Worm (Caenorhabditis elegans): ENCODE data around the gene F38B7.10.

DNA sequence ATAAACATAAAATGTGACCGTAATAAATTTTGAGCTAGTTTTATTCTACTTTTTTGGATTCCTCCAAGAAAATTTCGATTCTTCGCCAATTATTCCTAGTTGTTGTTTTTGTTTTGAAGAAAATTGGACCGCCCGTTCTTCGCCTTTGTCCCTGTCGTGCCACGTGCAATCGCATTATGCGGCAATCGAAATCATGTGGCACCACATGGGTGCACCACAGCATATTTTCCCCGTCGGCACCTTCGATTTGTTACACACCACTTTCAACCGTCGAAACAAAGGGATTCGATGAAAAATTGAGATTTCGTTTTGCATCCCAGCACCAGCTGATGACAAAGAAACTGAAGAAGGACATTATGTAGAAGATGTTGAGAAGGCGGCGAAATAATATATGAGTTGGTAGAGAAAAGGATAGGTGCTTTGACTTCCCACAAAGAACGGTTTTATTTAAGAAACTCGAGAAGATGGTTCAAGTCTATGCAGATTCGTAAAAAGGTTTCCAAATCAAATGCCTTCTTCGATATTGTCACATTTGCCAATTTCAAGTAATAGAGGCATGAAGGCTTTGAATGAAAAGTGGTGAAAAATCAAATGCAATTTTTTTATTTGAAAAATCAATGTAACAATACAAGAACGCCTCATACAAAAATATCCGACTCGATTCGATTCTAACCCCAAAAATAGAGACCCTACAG is 16.5 kb upstream of the F38B7.10 start:
- no peak for TF ChIP-seq npax-4 (tag; optimal IDR thresholded peaks at IDR 0.05)
- TF ChIP-seq F13H6.1 (tag; optimal IDR thresholded peaks at IDR 0.05): no peak
- no peak for TF ChIP-seq rnt-1 (tag; optimal IDR thresholded peaks at IDR 0.05)
- TF ChIP-seq nhr-11 (tag; optimal IDR thresholded peaks at IDR 0.05): no peak
- TF ChIP-seq eyg-1 (tag; optimal IDR thresholded peaks at IDR 0.05): no peak
- TF ChIP-seq dve-1 (tag; optimal IDR thresholded peaks at IDR 0.05): no peak
- no peak for TF ChIP-seq hlh-6 (tag; optimal IDR thresholded peaks at IDR 0.05)
- TF ChIP-seq C08G9.2 (tag; optimal IDR thresholded peaks at IDR 0.05): no peak
- no peak for TF ChIP-seq ceh-19 (GFP tag; optimal IDR thresholded peaks at IDR 0.05)
- no peak for TF ChIP-seq odd-2 (tag; optimal IDR thresholded peaks at IDR 0.05)
- no peak for TF ChIP-seq fkh-10 (GFP tag; optimal IDR thresholded peaks at IDR 0.05)
- TF ChIP-seq unc-3 (GFP tag; conservative IDR thresholded peaks at IDR 0.05): no peak
- no peak for TF ChIP-seq unc-3 (tag; optimal IDR thresholded peaks at IDR 0.05)
- no peak for TF ChIP-seq mec-3 (tag; optimal IDR thresholded peaks at IDR 0.05; ENCODE audit: borderline replicate concordance)
